Worm (Caenorhabditis elegans) whole organism, early embryonic: ENCODE measurements around the gene T16G12.10.

ENCODE experiments used
- B0310.2 ChIP-seq: sonication (generic microtip); optimal IDR thresholded peaks from 2 replicates; lab custom pipeline; 2016; ENCODE audit warnings: mild to moderate bottlenecking, missing genetic modification characterization, missing compliant biosample characterization
- F13C5.2 ChIP-seq: sonication (generic microtip); optimal IDR thresholded peaks from 2 replicates; lab custom pipeline; 2017; ENCODE audit warnings: mild to moderate bottlenecking, missing genetic modification characterization, inconsistent platforms, missing compliant biosample characterization
- aly-1 ChIP-seq: sonication (generic microtip); optimal IDR thresholded peaks from 2 replicates; lab custom pipeline; 2016; ENCODE audit warnings: missing genetic modification characterization, missing compliant biosample characterization
- ama-1 ChIP-seq: fragments of 150-350 bp; optimal IDR thresholded peaks from 2 replicates; lab custom pipeline; 2014
- ceh-13 ChIP-seq: fragments of 200-800 bp; sonication (Bioruptor generic); optimal IDR thresholded peaks from 2 replicates; lab custom pipeline; 2018; ENCODE audit warnings: mild to moderate bottlenecking, missing genetic modification characterization, missing compliant biosample characterization
- ceh-36 ChIP-seq: sonication (generic microtip); optimal IDR thresholded peaks from 2 replicates; lab custom pipeline; 2016; ENCODE audit warnings: missing genetic modification characterization, inconsistent platforms, missing compliant biosample characterization
- ets-7 ChIP-seq: sonication (generic microtip); optimal IDR thresholded peaks from 2 replicates; lab custom pipeline; 2016; ENCODE audit warnings: missing genotype, missing genetic modification characterization, missing compliant biosample characterization
- flt-1 ChIP-seq: fragments of 200-800 bp; sonication (Bioruptor generic); IDR thresholded peaks from 2 replicates; pipeline ENCODE4 v1.3.6; 2022; ENCODE audit warnings: missing genetic modification characterization, missing compliant biosample characterization
- hmbx-1 ChIP-seq: sonication (generic microtip); optimal IDR thresholded peaks from 2 replicates; lab custom pipeline; 2016; ENCODE audit warnings: mild to moderate bottlenecking, missing genetic modification characterization, missing compliant biosample characterization
- hmg-4 ChIP-seq: fragments of 200-800 bp; sonication (Bioruptor generic); optimal IDR thresholded peaks from 2 replicates; lab custom pipeline; 2018; ENCODE audit warnings: mild to moderate bottlenecking, missing genetic modification characterization, missing compliant biosample characterization
- hnd-1 ChIP-seq: sonication (generic microtip); optimal IDR thresholded peaks from 2 replicates; lab custom pipeline; 2016; ENCODE audit warnings: missing genetic modification characterization, missing compliant biosample characterization
- pes-1 ChIP-seq: fragments of 200-800 bp; sonication (Bioruptor generic); IDR thresholded peaks from 2 replicates; pipeline ENCODE4 v1.3.6; 2022; ENCODE audit warnings: missing genetic modification reagents, missing genetic modification characterization, missing compliant biosample characterization
- scrt-1 ChIP-seq: fragments of 200-800 bp; sonication (Bioruptor generic); IDR thresholded peaks from 2 replicates; pipeline ENCODE4 v1.3.6; 2022; ENCODE audit warnings: missing genetic modification characterization, missing compliant biosample characterization
- sea-1 ChIP-seq: fragments of 200-800 bp; sonication (Bioruptor generic); conservative IDR thresholded peaks from 2 replicates; pipeline ENCODE4 v1.3.6; 2022; ENCODE audit warnings: missing genetic modification characterization, missing compliant biosample characterization
- tbx-11 ChIP-seq: fragments of 200-800 bp; sonication (Bioruptor generic); IDR thresholded peaks from 2 replicates; pipeline ENCODE4 v1.3.6; 2022; ENCODE audit warnings: missing genetic modification characterization, missing compliant biosample characterization
- tbx-37 ChIP-seq: fragments of 200-800 bp; sonication (Bioruptor generic); conservative IDR thresholded peaks from 2 replicates; pipeline ENCODE4 v1.3.6; 2022; ENCODE audit warnings: missing genetic modification reagents, missing genetic modification characterization, missing compliant biosample characterization
- tra-4 ChIP-seq: sonication (generic microtip); optimal IDR thresholded peaks from 2 replicates; lab custom pipeline; 2017; ENCODE audit warnings: missing genetic modification characterization, missing compliant biosample characterization

The T16G12.10 gene

DNA sequence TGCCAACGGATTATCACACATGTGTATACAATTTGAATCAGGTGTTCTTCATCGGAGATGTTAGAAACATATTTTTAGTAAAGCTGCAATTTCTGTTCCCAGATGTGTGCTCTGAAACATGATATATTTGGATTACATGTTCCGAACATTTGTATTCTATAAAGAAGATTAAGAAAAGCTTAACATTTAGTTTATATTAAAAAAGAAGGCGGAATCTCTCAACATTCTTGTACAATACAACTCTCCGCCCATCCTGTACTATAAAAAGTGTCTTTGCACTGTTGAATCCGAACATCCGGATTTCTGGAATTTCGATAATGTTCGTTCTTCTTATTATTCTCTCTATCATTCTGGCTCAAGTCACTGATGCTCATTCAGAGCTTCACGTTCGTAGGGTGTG, 28.0 kb downstream of the T16G12.10 start, which contains the start of gene ins-23:
TSS of gene ins-23 (plus strand) at position 301 of the 400 bp plus-strand sequence.
- TF ChIP-seq hmbx-1 (tag; lab: Kevin White, UChicago), result no peak
- TF ChIP-seq tbx-11 (GFP tag; lab: Robert Waterston, UW), result no peak
- TF ChIP-seq B0310.2, result no peak
- TF ChIP-seq hnd-1, result no peak
- TF ChIP-seq ama-1 (lab: Kevin White, UChicago), result no peak
- no peak for TF ChIP-seq scrt-1 (GFP tag; lab: Robert Waterston, UW)
- TF ChIP-seq F13C5.2 (tag; lab: Kevin White, UChicago), result no peak

DNA sequence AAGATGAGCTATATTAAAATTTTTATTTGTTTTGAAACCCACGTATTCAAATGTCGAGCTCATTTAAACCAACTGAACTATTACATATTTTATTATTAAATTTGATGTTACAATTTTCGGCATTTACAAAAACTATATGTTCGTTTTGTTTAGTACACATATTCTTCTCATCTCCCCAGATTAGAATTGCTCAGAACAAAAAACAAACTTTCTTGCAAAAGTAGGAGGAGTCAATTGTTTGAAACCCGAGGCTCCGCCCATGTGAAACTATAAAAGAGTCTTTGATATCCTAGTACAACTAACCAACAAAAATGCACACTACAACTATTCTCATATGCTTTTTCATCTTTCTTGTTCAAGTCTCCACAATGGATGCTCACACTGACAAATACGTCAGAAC, 29.9 kb downstream of the T16G12.10 start, which contains the start of gene ins-22:
TSS of gene ins-22 (plus strand) at position 301 of the 400 bp plus-strand sequence.
- TF ChIP-seq hnd-1, result no peak
- TF ChIP-seq ama-1 (lab: Kevin White, UChicago), result no peak
- TF ChIP-seq hmg-4, result no peak
- TF ChIP-seq pes-1 (GFP tag; lab: Robert Waterston, UW), result no peak
- TF ChIP-seq B0310.2, result no peak
- TF ChIP-seq ceh-36, result no peak
- TF ChIP-seq tra-4 (tag; lab: Kevin White, UChicago), result no peak

DNA sequence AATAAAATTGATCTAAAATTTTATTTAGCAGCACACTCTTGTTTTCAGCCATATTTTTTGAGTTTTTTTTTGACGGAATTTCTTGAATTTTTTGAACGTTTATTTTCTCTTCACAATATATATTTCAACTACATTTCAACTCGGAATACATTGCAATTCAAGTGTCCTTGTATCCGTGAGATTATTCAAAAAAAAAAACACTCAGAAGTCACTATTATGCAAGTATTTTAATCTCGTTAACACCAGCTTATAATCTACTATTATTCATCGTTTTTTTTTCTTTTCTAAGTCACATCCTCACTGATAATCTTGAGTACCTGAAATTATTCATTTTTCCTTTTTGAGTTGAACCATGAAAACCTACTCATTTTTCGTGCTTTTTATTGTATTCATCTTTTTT, 32.5 kb downstream of the T16G12.10 start, which contains the start of gene ins-21:
TSS of gene ins-21 (plus strand) at position 301 of the 400 bp plus-strand sequence.
- TF ChIP-seq flt-1 (no peak), F13C5.2 (tag; lab: Kevin White, UChicago) (no peak), tbx-11 (GFP tag; lab: Robert Waterston, UW) (no peak)

DNA sequence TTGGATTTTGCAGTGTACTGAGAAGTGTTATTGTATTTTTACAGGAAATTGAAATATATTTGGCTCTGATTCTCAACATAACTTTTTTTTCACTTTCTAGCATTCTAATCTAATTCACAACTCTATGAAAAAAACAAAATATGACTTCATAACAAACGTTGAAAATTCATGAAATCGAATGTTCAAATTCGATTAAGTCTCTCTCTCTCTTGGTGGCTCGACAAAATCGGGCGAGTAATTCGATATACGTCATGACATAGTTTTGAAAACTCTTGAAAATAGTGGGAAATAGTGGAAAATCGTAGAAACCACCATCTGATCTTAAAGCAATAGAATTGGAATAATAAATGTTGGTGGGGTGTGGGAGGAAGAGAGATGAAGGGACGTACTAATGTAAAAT, 37.9 kb downstream of the T16G12.10 start:
- TF ChIP-seq B0310.2, result no peak
- TF ChIP-seq tra-4 (tag; lab: Kevin White, UChicago), result no peak
- TF ChIP-seq ets-7 (tag; lab: Kevin White, UChicago), result no peak
- no peak for TF ChIP-seq tbx-37 (GFP tag; lab: Robert Waterston, UW)
- TF ChIP-seq hnd-1, result no peak
- no peak for TF ChIP-seq tbx-11 (GFP tag; lab: Robert Waterston, UW)
- no peak for TF ChIP-seq ceh-13 (GFP tag; lab: Kevin White, UChicago)
- no peak for TF ChIP-seq scrt-1 (GFP tag; lab: Robert Waterston, UW)
- no peak for TF ChIP-seq pes-1 (GFP tag; lab: Robert Waterston, UW)
- no peak for TF ChIP-seq flt-1
- TF ChIP-seq aly-1 (tag; lab: Kevin White, UChicago), result no peak
- TF ChIP-seq sea-1 (GFP tag; lab: Robert Waterston, UW), result no peak
- TF ChIP-seq ceh-36, result no peak
- TF ChIP-seq F13C5.2 (tag; lab: Kevin White, UChicago), result no peak
- TF ChIP-seq hmg-4, result no peak
- no peak for TF ChIP-seq hmbx-1 (tag; lab: Kevin White, UChicago)
- no peak for TF ChIP-seq ama-1 (lab: Kevin White, UChicago)

DNA sequence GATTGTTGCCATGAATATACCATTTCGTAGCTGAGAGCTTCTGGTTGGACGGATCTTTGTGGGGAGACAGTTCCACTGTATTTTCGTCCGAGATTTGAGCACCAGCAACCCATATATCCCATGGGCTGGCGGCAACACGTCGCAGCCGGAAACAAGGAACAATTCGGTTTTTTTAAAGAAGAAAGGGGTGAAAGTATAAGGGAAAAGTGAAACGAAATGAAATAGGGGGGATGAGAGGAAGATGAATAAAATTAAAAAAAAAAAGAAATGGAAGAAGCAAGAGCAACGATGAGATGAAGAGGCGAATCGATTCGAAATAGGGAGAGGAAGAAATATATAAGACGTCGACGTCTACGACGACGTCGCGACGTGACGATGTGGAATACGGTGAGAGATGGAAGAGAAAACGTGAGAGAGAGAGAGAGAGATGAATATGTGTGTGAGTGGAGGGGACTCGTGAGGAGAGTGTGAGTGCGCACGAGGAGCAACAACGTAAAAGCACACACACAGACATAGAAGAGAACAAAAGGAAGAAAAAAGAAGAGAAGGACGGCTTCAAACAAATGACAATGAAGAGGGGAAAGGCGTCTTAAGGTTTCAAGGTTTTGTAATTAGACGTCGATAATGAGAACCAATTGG, 39.4 kb downstream of the T16G12.10 start, which contains the start of gene rgs-1:
TSS of gene rgs-1 (minus strand) at position 146 of the 639 bp plus-strand sequence.
- TF ChIP-seq F13C5.2 (tag; lab: Kevin White, UChicago) (peak; percentile 17), hmg-4 (no peak), flt-1 (no peak)

DNA sequence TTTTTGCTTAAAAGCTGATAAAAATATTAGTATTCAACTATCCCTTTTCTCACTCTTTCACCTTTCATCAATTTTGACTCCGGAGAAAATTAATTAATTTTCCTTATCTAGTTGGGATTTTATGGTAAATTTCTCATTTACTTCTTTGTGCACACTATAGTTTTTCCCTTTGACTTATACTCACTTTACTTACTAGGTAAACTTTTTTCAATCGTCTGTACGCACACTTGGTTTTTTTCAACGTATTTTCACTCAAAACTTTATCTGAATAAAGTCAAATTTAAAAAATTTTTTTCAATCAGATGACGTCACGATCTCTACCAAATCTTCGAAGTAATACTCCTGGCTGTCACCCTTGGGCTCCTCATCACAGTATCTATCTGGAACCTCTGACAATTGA, 43.8 kb downstream of the T16G12.10 start, which contains the start of gene C05B5.16:
TSS of gene C05B5.16 (plus strand) at position 301 of the 400 bp plus-strand sequence.
- no peak for TF ChIP-seq hnd-1
- TF ChIP-seq hmbx-1 (tag; lab: Kevin White, UChicago), result no peak
- TF ChIP-seq flt-1, result no peak
- TF ChIP-seq aly-1 (tag; lab: Kevin White, UChicago), result no peak
- TF ChIP-seq F13C5.2 (tag; lab: Kevin White, UChicago), result no peak
- TF ChIP-seq tbx-37 (GFP tag; lab: Robert Waterston, UW), result no peak
- TF ChIP-seq tbx-11 (GFP tag; lab: Robert Waterston, UW), result no peak
- no peak for TF ChIP-seq ets-7 (tag; lab: Kevin White, UChicago)
- TF ChIP-seq tra-4 (tag; lab: Kevin White, UChicago), result no peak
- TF ChIP-seq sea-1 (GFP tag; lab: Robert Waterston, UW), result no peak
- TF ChIP-seq ceh-36, result no peak
- TF ChIP-seq pes-1 (GFP tag; lab: Robert Waterston, UW), result no peak
- no peak for TF ChIP-seq B0310.2
- TF ChIP-seq ama-1 (lab: Kevin White, UChicago), result no peak
- no peak for TF ChIP-seq scrt-1 (GFP tag; lab: Robert Waterston, UW)
- no peak for TF ChIP-seq ceh-13 (GFP tag; lab: Kevin White, UChicago)

DNA sequence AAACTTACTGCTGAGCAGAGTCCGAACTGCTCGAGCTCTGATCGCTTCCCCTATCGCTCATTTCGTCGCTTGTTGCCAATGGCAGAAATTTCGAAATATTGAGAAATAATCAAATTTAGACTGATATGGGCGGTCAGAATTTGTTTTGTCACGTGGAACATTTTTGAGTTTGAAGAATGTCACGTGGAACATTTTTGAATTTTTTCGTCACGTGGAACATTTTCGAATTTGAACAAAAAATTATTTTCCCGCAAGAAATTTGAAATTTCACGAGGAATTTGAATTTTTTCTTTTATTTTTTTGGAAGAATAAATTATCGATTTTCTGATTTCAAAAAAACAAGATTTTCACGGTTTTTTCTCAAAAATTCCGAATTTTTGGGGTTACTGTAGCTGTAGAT, 45.8 kb downstream of the T16G12.10 start, which contains the start of gene fbxa-155:
TSS of gene fbxa-155 (minus strand) at position 101 of the 400 bp plus-strand sequence.
- TF ChIP-seq aly-1 (tag; lab: Kevin White, UChicago), result no peak
- TF ChIP-seq ama-1 (lab: Kevin White, UChicago), result no peak
- TF ChIP-seq tra-4 (tag; lab: Kevin White, UChicago), result no peak
- no peak for TF ChIP-seq sea-1 (GFP tag; lab: Robert Waterston, UW)
- TF ChIP-seq F13C5.2 (tag; lab: Kevin White, UChicago), result no peak
- TF ChIP-seq ets-7 (tag; lab: Kevin White, UChicago), result no peak
- no peak for TF ChIP-seq tbx-11 (GFP tag; lab: Robert Waterston, UW)
- TF ChIP-seq flt-1, result no peak

DNA sequence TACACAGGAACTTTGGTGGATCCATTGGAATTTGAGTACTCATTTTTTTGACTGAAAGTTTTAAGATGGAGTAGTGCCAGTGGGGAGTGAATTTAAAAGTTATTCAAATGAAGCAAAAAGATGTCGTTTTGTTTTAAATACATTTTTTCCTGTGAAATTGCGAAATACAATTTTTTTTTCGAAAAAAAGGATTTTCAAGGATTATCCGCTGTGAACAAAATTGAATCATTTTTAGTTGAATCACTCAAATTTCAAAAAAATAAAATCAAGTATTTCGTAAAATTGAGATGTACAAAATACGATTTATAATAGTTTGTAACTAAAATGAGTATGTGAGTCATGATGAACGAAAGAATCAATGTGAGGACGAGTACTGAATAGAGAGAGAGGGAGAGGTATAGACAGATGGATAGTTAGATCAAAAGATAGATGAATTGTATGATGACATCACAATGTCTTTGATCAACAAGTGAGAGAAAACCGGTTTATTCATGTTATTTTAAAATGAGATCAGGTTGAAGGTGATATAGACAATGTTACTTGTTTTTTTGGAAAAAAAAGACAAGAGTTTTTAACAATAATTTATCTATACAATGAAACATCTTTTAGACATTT, 49.1 kb downstream of the T16G12.10 start, which contains the start of gene C05B5.8:
TSS of gene C05B5.8 (minus strand) at position 51 of the 615 bp plus-strand sequence.
- TF ChIP-seq ceh-13 (GFP tag; lab: Kevin White, UChicago), result no peak
- no peak for TF ChIP-seq tbx-11 (GFP tag; lab: Robert Waterston, UW)
- no peak for TF ChIP-seq B0310.2
- no peak for TF ChIP-seq flt-1
- TF ChIP-seq aly-1 (tag; lab: Kevin White, UChicago), result no peak
- no peak for TF ChIP-seq tra-4 (tag; lab: Kevin White, UChicago)
- no peak for TF ChIP-seq ceh-36
- no peak for TF ChIP-seq hmg-4
- TF ChIP-seq scrt-1 (GFP tag; lab: Robert Waterston, UW), result no peak
- no peak for TF ChIP-seq pes-1 (GFP tag; lab: Robert Waterston, UW)
- TF ChIP-seq hnd-1, result no peak
- no peak for TF ChIP-seq ama-1 (lab: Kevin White, UChicago)
- TF ChIP-seq hmbx-1 (tag; lab: Kevin White, UChicago), result no peak
- no peak for TF ChIP-seq F13C5.2 (tag; lab: Kevin White, UChicago)
- no peak for TF ChIP-seq tbx-37 (GFP tag; lab: Robert Waterston, UW)
- TF ChIP-seq sea-1 (GFP tag; lab: Robert Waterston, UW), result no peak
- no peak for TF ChIP-seq ets-7 (tag; lab: Kevin White, UChicago)
